Fruit fly (Drosophila melanogaster) whole organism, embryonic: ENCODE results near the gene mh.

ENCODE experiments used
- CG10959 ChIP-seq: fragments of 200-800 bp; sonication (Bioruptor generic); IDR thresholded peaks from 2 replicates; pipeline ENCODE4 v1.3.6; 2022; ENCODE audit warnings: missing biosample characterization, missing genetic modification characterization
- CG1233 ChIP-seq: fragments of 200-800 bp; sonication (Bioruptor generic); optimal IDR thresholded peaks from 4 replicates; lab custom pipeline; 2018; ENCODE audit warnings: missing biosample characterization, mild to moderate bottlenecking, missing genetic modification characterization
- CG12744 ChIP-seq: fragments of 200-800 bp; sonication (Bioruptor generic); optimal IDR thresholded peaks from 2 replicates; lab custom pipeline; 2016; ENCODE audit warnings: missing biosample characterization, missing genetic modification characterization
- CG12942 ChIP-seq: fragments of 200-800 bp; sonication (Bioruptor generic); optimal IDR thresholded peaks from 3 replicates; lab custom pipeline; 2016; ENCODE audit warnings: missing biosample characterization, missing genetic modification characterization
- CG13424 ChIP-seq: fragments of 200-800 bp; sonication (Bioruptor generic); optimal IDR thresholded peaks from 2 replicates; lab custom pipeline; 2019; ENCODE audit warnings: missing biosample characterization, mild to moderate bottlenecking, missing genetic modification characterization, moderate library complexity
- CG14050 ChIP-seq: fragments of 200-800 bp; sonication (Bioruptor generic); IDR thresholded peaks from 3 replicates; pipeline ENCODE4 v1.3.6; 2022; ENCODE audit warnings: missing biosample characterization, missing genetic modification characterization
- CG1602 ChIP-seq: fragments of 200-800 bp; sonication (Bioruptor generic); optimal IDR thresholded peaks from 3 replicates; lab custom pipeline; 2016; ENCODE audit warnings: missing biosample characterization, missing genetic modification characterization
- CG18262 ChIP-seq: fragments of 200-800 bp; optimal IDR thresholded peaks from 3 replicates; lab custom pipeline; 2019; ENCODE audit warnings: missing biosample characterization, mild to moderate bottlenecking, missing genetic modification characterization, moderate library complexity
- CG18599 ChIP-seq: fragments of 200-800 bp; sonication (Bioruptor generic); optimal IDR thresholded peaks from 3 replicates; lab custom pipeline; 2017; ENCODE audit warnings: missing biosample characterization, missing genetic modification characterization, mild to moderate bottlenecking, moderate library complexity, missing genetic modification reagents
- CG2120 ChIP-seq: fragments of 200-800 bp; sonication (Bioruptor generic); optimal IDR thresholded peaks from 3 replicates; lab custom pipeline; 2016; ENCODE audit warnings: missing biosample characterization, missing genetic modification characterization
- CG2889 ChIP-seq: fragments of 200-800 bp; sonication (Bioruptor generic); IDR thresholded peaks from 3 replicates; pipeline ENCODE4 v1.3.6; 2022; ENCODE audit warnings: missing biosample characterization, missing genetic modification characterization
- CG31388 ChIP-seq: fragments of 200-800 bp; sonication (Bioruptor generic); optimal IDR thresholded peaks from 2 replicates; lab custom pipeline; 2016; ENCODE audit warnings: missing biosample characterization, missing genetic modification characterization
- CG3407 ChIP-seq: fragments of 200-800 bp; sonication (Bioruptor generic); optimal IDR thresholded peaks from 2 replicates; lab custom pipeline; 2018; ENCODE audit warnings: missing biosample characterization, mild to moderate bottlenecking, missing genetic modification characterization
- CG34224 ChIP-seq: fragments of 200-800 bp; sonication (Bioruptor generic); IDR thresholded peaks from 3 replicates; pipeline ENCODE4 v1.3.6; 2022; ENCODE audit warnings: missing biosample characterization, missing genetic modification characterization; ENCODE audit not compliant: partially characterized antibody
- CG4424 ChIP-seq: fragments of 200-800 bp; sonication (Bioruptor generic); optimal IDR thresholded peaks from 3 replicates; lab custom pipeline; 2016; ENCODE audit warnings: missing biosample characterization, missing genetic modification characterization
- CG6654 ChIP-seq: fragments of 200-800 bp; sonication (Bioruptor generic); optimal IDR thresholded peaks from 2 replicates; lab custom pipeline; 2017; ENCODE audit warnings: missing biosample characterization, mild to moderate bottlenecking, missing genetic modification characterization
- CG8478 ChIP-seq: fragments of >200 bp; optimal IDR thresholded peaks from 2 replicates; lab custom pipeline; 2018
- Chrac-16 ChIP-seq: fragments of 200-800 bp; sonication (Bioruptor generic); optimal IDR thresholded peaks from 3 replicates; lab custom pipeline; 2016; ENCODE audit warnings: missing biosample characterization, missing genetic modification characterization
- Eip74EF ChIP-seq, 2 experiments: fragments of 200-800 bp in 1 of 2; fragments of >200 bp in 1 of 2; sonication (Bioruptor generic) in 1 of 2; optimal IDR thresholded peaks; 2 replicates each; lab custom pipeline; 2017 to 2019; ENCODE audit warnings: missing biosample characterization in 2 of 2, missing genetic modification characterization in 2 of 2, mild to moderate bottlenecking in 1 of 2, moderate library complexity in 1 of 2
- Fer2 ChIP-seq: fragments of 200-800 bp; sonication (Bioruptor generic); optimal IDR thresholded peaks from 2 replicates; lab custom pipeline; 2018; ENCODE audit warnings: missing biosample characterization, mild to moderate bottlenecking, missing genetic modification characterization, moderate library complexity
- GATAe ChIP-seq: fragments of 200-800 bp; sonication (Bioruptor generic); conservative IDR thresholded peaks from 2 replicates; pipeline ENCODE4 v1.3.6; 2022; ENCODE audit warnings: missing biosample characterization, missing genetic modification characterization
- Gug ChIP-seq: fragments of 200-800 bp; sonication (Bioruptor generic); IDR thresholded peaks from 4 replicates; pipeline ENCODE4 v1.3.6; 2022; ENCODE audit warnings: missing biosample characterization, missing genetic modification characterization
- H2.0 ChIP-seq: fragments of 200-800 bp; sonication (Bioruptor generic); IDR thresholded peaks from 2 replicates; pipeline ENCODE4 v1.3.6; 2022; ENCODE audit warnings: missing biosample characterization, missing genetic modification characterization
- Hmr ChIP-seq: fragments of 200-800 bp; sonication (Bioruptor generic); optimal IDR thresholded peaks from 3 replicates; lab custom pipeline; 2017; ENCODE audit warnings: mild to moderate bottlenecking, missing biosample characterization, missing genetic modification reagents, missing genetic modification characterization
- Hr39 ChIP-seq: fragments of >200 bp; optimal IDR thresholded peaks from 2 replicates; lab custom pipeline; 2017
- Med ChIP-seq: fragments of 200-800 bp; sonication (Bioruptor generic); peaks from one replicate; lab custom pipeline; 2016; ENCODE audit warnings: missing biosample characterization, missing genetic modification characterization, mild to moderate bottlenecking, inconsistent platforms, moderate library complexity
- Myb ChIP-seq: fragments of 200-800 bp; sonication (Bioruptor generic); optimal IDR thresholded peaks from 2 replicates; lab custom pipeline; 2016; ENCODE audit warnings: missing biosample characterization, missing genetic modification characterization
- NC2β ChIP-seq: fragments of 200-800 bp; sonication (Bioruptor generic); optimal IDR thresholded peaks from 2 replicates; lab custom pipeline; 2016; ENCODE audit warnings: missing biosample characterization, missing genetic modification characterization
- Nf-YA ChIP-seq: fragments of 200-800 bp; sonication (Bioruptor generic); IDR thresholded peaks from 2 replicates; pipeline ENCODE4 v1.3.6; 2022; ENCODE audit warnings: missing biosample characterization, missing genetic modification characterization
- Oli ChIP-seq: fragments of 200-800 bp; sonication (Bioruptor generic); optimal IDR thresholded peaks from 2 replicates; lab custom pipeline; 2018; ENCODE audit warnings: missing biosample characterization, mild to moderate bottlenecking, missing genetic modification characterization, moderate library complexity
- Poxn ChIP-seq: fragments of 200-800 bp; sonication (Bioruptor generic); IDR thresholded peaks from 2 replicates; pipeline ENCODE4 v1.3.6; 2022; ENCODE audit warnings: missing biosample characterization, missing genetic modification characterization
- Ssrp ChIP-seq: fragments of 200-800 bp; sonication (Bioruptor generic); optimal IDR thresholded peaks from 2 replicates; lab custom pipeline; 2018; ENCODE audit warnings: missing biosample characterization, mild to moderate bottlenecking, missing genetic modification characterization, moderate library complexity
- TFAM ChIP-seq: fragments of 200-800 bp; sonication (Bioruptor generic); optimal IDR thresholded peaks from 2 replicates; lab custom pipeline; 2017; ENCODE audit warnings: missing biosample characterization, missing genetic modification characterization, inconsistent platforms
- Tbp ChIP-seq: fragments of >200 bp; optimal IDR thresholded peaks from 2 replicates; lab custom pipeline; 2018; ENCODE audit warnings: missing biosample characterization, missing genetic modification characterization
- bsh ChIP-seq, 2 experiments: fragments of 200-800 bp; sonication (Bioruptor generic); optimal IDR thresholded peaks; 2 replicates each; lab custom pipeline; 2017 to 2018; ENCODE audit warnings: mild to moderate bottlenecking in 2 of 2, missing biosample characterization in 2 of 2, missing genetic modification characterization in 2 of 2, moderate library complexity in 1 of 2
- esg ChIP-seq: fragments of 200-800 bp; sonication (Bioruptor generic); conservative IDR thresholded peaks from 2 replicates; pipeline ENCODE4 v1.3.6; 2022; ENCODE audit warnings: missing biosample characterization, missing genetic modification characterization
- gcm2 ChIP-seq: fragments of 200-800 bp; sonication (Bioruptor generic); optimal IDR thresholded peaks from 2 replicates; lab custom pipeline; 2016; ENCODE audit warnings: missing biosample characterization, missing genetic modification characterization
- grau ChIP-seq: fragments of 200-800 bp; optimal IDR thresholded peaks from 3 replicates; lab custom pipeline; 2019; ENCODE audit warnings: missing biosample characterization, mild to moderate bottlenecking, missing genetic modification characterization, moderate library complexity
- gro ChIP-seq: fragments of 200-800 bp; sonication (Bioruptor generic); optimal IDR thresholded peaks from 2 replicates; lab custom pipeline; 2016; ENCODE audit warnings: missing biosample characterization, missing genetic modification characterization
- h ChIP-seq: fragments of >200 bp; optimal IDR thresholded peaks from 2 replicates; lab custom pipeline; 2017
- ken ChIP-seq: fragments of 200-800 bp; sonication (Bioruptor generic); IDR thresholded peaks from 3 replicates; pipeline ENCODE4 v1.3.6; 2022; ENCODE audit warnings: missing biosample characterization, missing genetic modification characterization
- knrl ChIP-seq: fragments of 200-800 bp; sonication (Bioruptor generic); IDR thresholded peaks from 3 replicates; pipeline ENCODE4 v1.3.6; 2022; ENCODE audit warnings: missing biosample characterization, missing genetic modification characterization; ENCODE audit not compliant: partially characterized antibody
- lbe ChIP-seq: fragments of 200-800 bp; sonication (Bioruptor generic); optimal IDR thresholded peaks from 2 replicates; lab custom pipeline; 2016; ENCODE audit warnings: missing biosample characterization, mild to moderate bottlenecking, missing genetic modification characterization
- onecut ChIP-seq: fragments of 200-800 bp; sonication (Bioruptor generic); IDR thresholded peaks from 2 replicates; pipeline ENCODE4 v1.3.6; 2022; ENCODE audit warnings: missing biosample characterization, missing genetic modification characterization
- pb ChIP-seq: fragments of 200-800 bp; sonication (Bioruptor generic); optimal IDR thresholded peaks from 3 replicates; lab custom pipeline; 2016; ENCODE audit warnings: missing biosample characterization, missing genetic modification characterization
- peb ChIP-seq: fragments of 200-800 bp; sonication (Bioruptor generic); IDR thresholded peaks from 2 replicates; pipeline ENCODE4 v1.3.6; 2022; ENCODE audit warnings: missing biosample characterization, missing genetic modification characterization
- phol ChIP-seq: fragments of 200-800 bp; sonication (Bioruptor generic); optimal IDR thresholded peaks from 3 replicates; lab custom pipeline; 2018; ENCODE audit warnings: missing biosample characterization, mild to moderate bottlenecking, missing genetic modification characterization, moderate library complexity
- pnt ChIP-seq: fragments of 200-800 bp; sonication (Bioruptor generic); optimal IDR thresholded peaks from 3 replicates; lab custom pipeline; 2016; ENCODE audit warnings: missing biosample characterization, missing genetic modification characterization
- row ChIP-seq: fragments of 200-800 bp; sonication (Bioruptor generic); IDR thresholded peaks from 3 replicates; pipeline ENCODE4 v1.3.6; 2022; ENCODE audit warnings: missing biosample characterization, missing genetic modification characterization
- toy ChIP-seq: fragments of 200-800 bp; sonication (Bioruptor generic); IDR thresholded peaks from 2 replicates; pipeline ENCODE4 v1.3.6; 2022; ENCODE audit warnings: missing biosample characterization, missing genetic modification characterization
- tx ChIP-seq: fragments of 200-800 bp; sonication (Bioruptor generic); optimal IDR thresholded peaks from 2 replicates; lab custom pipeline; 2016; ENCODE audit warnings: missing biosample characterization, missing genetic modification characterization
- vfl ChIP-seq: fragments of 200-800 bp; sonication (Bioruptor generic); optimal IDR thresholded peaks from 2 replicates; lab custom pipeline; 2016; ENCODE audit warnings: missing biosample characterization, missing genetic modification characterization
- vvl ChIP-seq: fragments of 200-800 bp; sonication (Bioruptor generic); IDR thresholded peaks from 2 replicates; pipeline ENCODE4 v1.3.6; 2022; ENCODE audit warnings: missing biosample characterization, missing genetic modification characterization

Gene mh

dm6 chrX:15453121-15453520 lies 22.1 kb downstream of the mh start, which contains the start of gene CG11655 (continued):
- TF ChIP-seq gro (GFP tag; lab: Kevin White, UChicago) (no peak), Oli (tag; lab: Kevin White, UChicago) (peak; percentile 37), Chrac-16 (GFP tag; lab: Kevin White, UChicago) (peak; percentile 24), vvl (GFP tag; lab: Robert Waterston, UW) (peak; percentile 61), CG18262 (tag; lab: Kevin White, UChicago) (peak; percentile 38), Hr39 (no peak), H2.0 (GFP tag; lab: Robert Waterston, UW) (no peak), row (GFP tag; lab: Robert Waterston, UW) (peak; percentile 86), gcm2 (GFP tag; lab: Kevin White, UChicago) (no peak), lbe (GFP tag; lab: Kevin White, UChicago) (no peak), GATAe (0 out of 2 replicates have a peak, but pooled peaks have one; percentile 53), CG6654 (GFP tag; lab: Kevin White, UChicago) (no peak), CG2120 (GFP tag; lab: Kevin White, UChicago) (peak; percentile 41), TFAM (GFP tag; lab: Kevin White, UChicago) (no peak), Hmr (no peak), CG1233 (GFP tag; lab: Kevin White, UChicago) (peak; percentile 38), CG10959 (GFP tag; lab: Robert Waterston, UW) (no peak), phol (peak; percentile 37), CG4424 (GFP tag; lab: Kevin White, UChicago) (peak; percentile 41), pnt (no peak), CG12942 (GFP tag; lab: Kevin White, UChicago) (no peak), bsh (GFP tag; optimal IDR thresholded peaks at IDR 0.05; lab: Kevin White, UChicago) (peak in 1 of 2 experiments; percentile 44), CG3407 (GFP tag; lab: Kevin White, UChicago) (no peak), Myb (no peak), Ssrp (tag; lab: Kevin White, UChicago) (peak; percentile 6), CG31388 (GFP tag; lab: Kevin White, UChicago) (no peak), Tbp (GFP tag; lab: Kevin White, UChicago) (no peak), peb (no peak), CG12744 (no peak), NC2β (GFP tag; lab: Kevin White, UChicago) (no peak), h (lab: Kevin White, UChicago) (no peak), Med (GFP tag; lab: Kevin White, UChicago) (peak; percentile 24), knrl (GFP tag; lab: Robert Waterston, UW) (no peak), vfl (GFP tag; lab: Kevin White, UChicago) (no peak), CG1602 (GFP tag; lab: Kevin White, UChicago) (peak; percentile 24), grau (tag; lab: Kevin White, UChicago) (peak; percentile 29), ken (GFP tag; lab: Robert Waterston, UW) (no peak), pb (GFP tag; lab: Kevin White, UChicago) (no peak), Nf-YA (GFP tag; lab: Robert Waterston, UW) (no peak), toy (GFP tag; lab: Robert Waterston, UW) (no peak), Eip74EF (GFP tag; optimal IDR thresholded peaks at IDR 0.05; lab: Kevin White, UChicago) (no peak), CG13424 (tag; lab: Kevin White, UChicago) (peak; percentile 13), Fer2 (no peak), CG2889 (GFP tag; lab: Robert Waterston, UW) (no peak), CG18599 (GFP tag; lab: Kevin White, UChicago) (peak; percentile 39), CG8478 (lab: Kevin White, UChicago) (peak; percentile 66), Poxn (GFP tag; lab: Robert Waterston, UW) (no peak), esg (GFP tag; lab: Robert Waterston, UW) (peak; percentile 30; the same call in 1 of the 2 replicates), tx (GFP tag; lab: Kevin White, UChicago) (no peak), onecut (GFP tag; lab: Robert Waterston, UW) (peak; percentile 30; the same call in 1 of the 2 replicates), CG34224 (GFP tag; lab: Robert Waterston, UW) (no peak), Gug (GFP tag; lab: Robert Waterston, UW) (peak; percentile 43; the same call in 1 of the 4 replicates), CG14050 (GFP tag; lab: Robert Waterston, UW) (peak; percentile 33; the same call in 1 of the 3 replicates)
